Worm (Caenorhabditis elegans) whole organism, young adult: ENCODE measurements around the gene Y6G8.2.

Source experiments
- F49E8.2 ChIP-seq: sonication (generic microtip); optimal IDR thresholded peaks from 3 replicates; lab custom pipeline; 2017; ENCODE audit warnings: missing genetic modification characterization, mild to moderate bottlenecking, missing compliant biosample characterization, antibody characterized with exemption, moderate library complexity; ENCODE audit not compliant: insufficient read depth
- F57A8.1 ChIP-seq: fragments of 200-800 bp; sonication (Bioruptor generic); optimal IDR thresholded peaks from 2 replicates; lab custom pipeline; 2018; ENCODE audit warnings: mild to moderate bottlenecking, missing genetic modification characterization, moderate library complexity, missing compliant biosample characterization
- egrh-3 ChIP-seq: fragments of 200-800 bp; sonication (Bioruptor generic); IDR thresholded peaks from 2 replicates; pipeline ENCODE4 v1.3.6; 2022; ENCODE audit warnings: missing genetic modification reagents, missing genetic modification characterization, missing compliant biosample characterization
- lin-35 ChIP-seq, 3 experiments: fragments of 150-350 bp in 2 of 3; sonication (generic microtip) in 1 of 3; optimal IDR thresholded peaks; 2 replicates each; lab custom pipeline; 2014 to 2018; ENCODE audit warnings: missing biosample characterization in 3 of 3, missing genetic modification characterization in 3 of 3, missing genetic modification reagents in 3 of 3
- snpc-3.4 ChIP-seq: sonication (generic microtip); optimal IDR thresholded peaks from 2 replicates; lab custom pipeline; 2017; ENCODE audit warnings: missing genetic modification characterization, mild to moderate bottlenecking, missing compliant biosample characterization, antibody characterized with exemption, moderate library complexity, missing genotype, missing genetic modification reagents
- ztf-25 ChIP-seq: fragments of 200-800 bp; sonication (Bioruptor generic); IDR thresholded peaks from 2 replicates; pipeline ENCODE4 v1.3.6; 2022; ENCODE audit warnings: missing genetic modification reagents, missing genetic modification characterization, missing compliant biosample characterization

- TF ChIP-seq F57A8.1 (GFP tag; lab: Kevin White, UChicago), result no peak
- no peak for TF ChIP-seq F49E8.2
- TF ChIP-seq snpc-3.4 (tag; lab: Kevin White, UChicago), result no peak
- TF ChIP-seq ztf-25 (GFP tag; lab: Robert Waterston, UW), result no peak
- TF ChIP-seq egrh-3 (GFP tag; lab: Robert Waterston, UW), result no peak
- TF ChIP-seq lin-35 (GFP tag; optimal IDR thresholded peaks at IDR 0.05; lab: Kevin White, UChicago), result no peak
Observed at ce11 chrV:17595691-17596090, 3.1 kb downstream of the Y6G8.2 start.
